Worm (Caenorhabditis elegans) whole organism, young adult: ENCODE results near the gene F14H3.5.

Source experiments
- B0261.1 ChIP-seq: sonication (generic microtip); optimal IDR thresholded peaks from 2 replicates; lab custom pipeline; 2016; ENCODE audit warnings: mild to moderate bottlenecking, missing genetic modification characterization, moderate library complexity, missing compliant biosample characterization
- F22D6.2 ChIP-seq: sonication (generic microtip); optimal IDR thresholded peaks from 2 replicates; lab custom pipeline; 2016; ENCODE audit warnings: mild to moderate bottlenecking, missing genetic modification characterization, missing compliant biosample characterization
- F23B12.7 ChIP-seq: sonication (generic microtip); optimal IDR thresholded peaks from 2 replicates; lab custom pipeline; 2017; ENCODE audit warnings: missing genetic modification characterization, mild to moderate bottlenecking, missing compliant biosample characterization, antibody characterized with exemption, moderate library complexity; ENCODE audit not compliant: insufficient read depth
- F33H1.4 ChIP-seq: fragments of 200-800 bp; sonication (Bioruptor generic); IDR thresholded peaks from 2 replicates; pipeline ENCODE4 v1.3.6; 2022; ENCODE audit warnings: missing genetic modification reagents, missing genetic modification characterization, missing compliant biosample characterization
- F39B2.1 ChIP-seq: fragments of 200-800 bp; sonication (Bioruptor generic); IDR thresholded peaks from 2 replicates; pipeline ENCODE4 v1.3.6; 2022; ENCODE audit warnings: missing genetic modification reagents, missing genetic modification characterization, missing compliant biosample characterization
- F49E8.2 ChIP-seq: sonication (generic microtip); optimal IDR thresholded peaks from 3 replicates; lab custom pipeline; 2017; ENCODE audit warnings: missing genetic modification characterization, mild to moderate bottlenecking, missing compliant biosample characterization, antibody characterized with exemption, moderate library complexity; ENCODE audit not compliant: insufficient read depth
- F57A8.1 ChIP-seq: fragments of 200-800 bp; sonication (Bioruptor generic); optimal IDR thresholded peaks from 2 replicates; lab custom pipeline; 2018; ENCODE audit warnings: mild to moderate bottlenecking, missing genetic modification characterization, moderate library complexity, missing compliant biosample characterization
- F57C9.4 ChIP-seq: sonication (generic microtip); optimal IDR thresholded peaks from 2 replicates; lab custom pipeline; 2017; ENCODE audit warnings: mild to moderate bottlenecking, missing genetic modification characterization, missing compliant biosample characterization
- K11D2.4 ChIP-seq: fragments of 200-800 bp; sonication (Bioruptor generic); IDR thresholded peaks from 2 replicates; pipeline ENCODE4 v1.3.6; 2022; ENCODE audit warnings: missing genetic modification reagents, missing genetic modification characterization, missing compliant biosample characterization
- Y53F4B.3 ChIP-seq: fragments of 200-800 bp; sonication (Bioruptor generic); IDR thresholded peaks from 2 replicates; pipeline ENCODE4 v1.3.6; 2022; ENCODE audit warnings: missing genetic modification reagents, missing genetic modification characterization, missing compliant biosample characterization
- Y53G8AR.9 ChIP-seq: fragments of 200-800 bp; sonication (Bioruptor generic); conservative IDR thresholded peaks from 2 replicates; pipeline ENCODE4 v1.3.6; 2022; ENCODE audit warnings: missing genetic modification reagents, missing genetic modification characterization, missing compliant biosample characterization
- athp-1 ChIP-seq: sonication (generic microtip); optimal IDR thresholded peaks from 2 replicates; lab custom pipeline; 2017; ENCODE audit warnings: mild to moderate bottlenecking, missing genetic modification characterization, missing compliant biosample characterization
- attf-3 ChIP-seq: fragments of 200-800 bp; sonication (Bioruptor generic); conservative IDR thresholded peaks from 2 replicates; pipeline ENCODE4 v1.3.6; 2022; ENCODE audit warnings: missing genetic modification reagents, missing genetic modification characterization, missing compliant biosample characterization
- attf-5 ChIP-seq: fragments of 200-800 bp; sonication (Bioruptor generic); optimal IDR thresholded peaks from 2 replicates; lab custom pipeline; 2018; ENCODE audit warnings: mild to moderate bottlenecking, missing genetic modification characterization, missing compliant biosample characterization
- bed-1 ChIP-seq: fragments of 200-800 bp; sonication (Bioruptor generic); IDR thresholded peaks from 2 replicates; pipeline ENCODE4 v1.3.6; 2022; ENCODE audit warnings: missing genetic modification reagents, missing genetic modification characterization, missing compliant biosample characterization
- cebp-2 ChIP-seq: fragments of 200-800 bp; sonication (Bioruptor generic); IDR thresholded peaks from 2 replicates; pipeline ENCODE4 v1.3.6; 2022; ENCODE audit warnings: missing genetic modification characterization, missing compliant biosample characterization
- ceh-79 ChIP-seq: sonication (generic microtip); optimal IDR thresholded peaks from 2 replicates; lab custom pipeline; 2017; ENCODE audit warnings: mild to moderate bottlenecking, missing genetic modification characterization, missing compliant biosample characterization
- die-1 ChIP-seq: sonication (generic microtip); optimal IDR thresholded peaks from 2 replicates; lab custom pipeline; 2016; ENCODE audit warnings: missing genotype, mild to moderate bottlenecking, missing genetic modification characterization, missing compliant biosample characterization
- dox-1 ChIP-seq: fragments of 200-800 bp; sonication (Bioruptor generic); IDR thresholded peaks from 2 replicates; pipeline ENCODE4 v1.3.6; 2022; ENCODE audit warnings: missing genetic modification reagents, missing genetic modification characterization, missing compliant biosample characterization
- egrh-3 ChIP-seq: fragments of 200-800 bp; sonication (Bioruptor generic); IDR thresholded peaks from 2 replicates; pipeline ENCODE4 v1.3.6; 2022; ENCODE audit warnings: missing genetic modification reagents, missing genetic modification characterization, missing compliant biosample characterization
- ets-4 ChIP-seq: fragments of 200-800 bp; sonication (Bioruptor generic); optimal IDR thresholded peaks from 2 replicates; lab custom pipeline; 2018; ENCODE audit warnings: mild to moderate bottlenecking, missing genetic modification characterization, missing compliant biosample characterization
- gei-17 ChIP-seq: fragments of 200-800 bp; sonication (Bioruptor generic); optimal IDR thresholded peaks from 2 replicates; lab custom pipeline; 2018; ENCODE audit warnings: mild to moderate bottlenecking, missing genetic modification characterization, missing compliant biosample characterization
- hrde-1 ChIP-seq: sonication (generic microtip); optimal IDR thresholded peaks from 2 replicates; lab custom pipeline; 2016; ENCODE audit warnings: missing genetic modification characterization, mild to moderate bottlenecking, missing compliant biosample characterization, moderate library complexity, missing genotype, missing genetic modification reagents, borderline replicate concordance
- lag-1 ChIP-seq: fragments of 200-800 bp; sonication (Bioruptor generic); IDR thresholded peaks from 2 replicates; pipeline ENCODE4 v1.3.6; 2022; ENCODE audit warnings: missing genetic modification reagents, missing genetic modification characterization, missing compliant biosample characterization
- let-607 ChIP-seq, 2 experiments: fragments of 200-800 bp in 1 of 2; sonication (Bioruptor generic) in 1 of 2; sonication (generic microtip) in 1 of 2; optimal IDR thresholded peaks; 2 replicates each; lab custom pipeline; 2016 to 2018; ENCODE audit warnings: mild to moderate bottlenecking in 2 of 2, missing compliant biosample characterization in 2 of 2, missing genetic modification characterization in 2 of 2, moderate library complexity in 2 of 2, missing genotype in 1 of 2
- lsl-1 ChIP-seq: fragments of 200-800 bp; sonication (Bioruptor generic); optimal IDR thresholded peaks from 2 replicates; lab custom pipeline; 2018; ENCODE audit warnings: mild to moderate bottlenecking, missing genetic modification characterization, moderate library complexity, missing compliant biosample characterization
- madf-10 ChIP-seq: sonication (generic microtip); optimal IDR thresholded peaks from 2 replicates; lab custom pipeline; 2016; ENCODE audit warnings: mild to moderate bottlenecking, missing genetic modification characterization, missing compliant biosample characterization
- madf-3 ChIP-seq: fragments of 200-800 bp; sonication (Bioruptor generic); IDR thresholded peaks from 2 replicates; pipeline ENCODE4 v1.3.6; 2022; ENCODE audit warnings: missing genetic modification reagents, missing genetic modification characterization, missing compliant biosample characterization
- madf-6 ChIP-seq: fragments of 200-800 bp; sonication (Bioruptor generic); IDR thresholded peaks from 2 replicates; pipeline ENCODE4 v1.3.6; 2022; ENCODE audit warnings: missing genetic modification reagents, missing genetic modification characterization, missing compliant biosample characterization
- madf-8 ChIP-seq: fragments of 200-800 bp; sonication (Bioruptor generic); conservative IDR thresholded peaks from 2 replicates; pipeline ENCODE4 v1.3.6; 2022; ENCODE audit warnings: missing genetic modification reagents, missing genetic modification characterization, missing compliant biosample characterization
- mxl-1 ChIP-seq: sonication (generic microtip); optimal IDR thresholded peaks from 2 replicates; lab custom pipeline; 2016; ENCODE audit warnings: missing genetic modification characterization, missing compliant biosample characterization
- rpc-1 ChIP-seq, 2 experiments: fragments of 150-350 bp in 1 of 2; sonication (generic microtip) in 1 of 2; optimal IDR thresholded peaks; 2 replicates each; lab custom pipeline; 2014 to 2018; ENCODE audit warnings: missing biosample characterization in 1 of 2, missing genetic modification characterization in 1 of 2, missing genetic modification reagents in 1 of 2, missing genotype in 1 of 2
- sdz-38 ChIP-seq: sonication (generic microtip); optimal IDR thresholded peaks from 2 replicates; lab custom pipeline; 2016; ENCODE audit warnings: missing genotype, missing genetic modification characterization, missing compliant biosample characterization
- snpc-1.3 ChIP-seq: sonication (generic microtip); optimal IDR thresholded peaks from 2 replicates; lab custom pipeline; 2017; ENCODE audit warnings: missing genetic modification characterization, mild to moderate bottlenecking, missing compliant biosample characterization, antibody characterized with exemption, moderate library complexity, missing genotype, missing genetic modification reagents; ENCODE audit not compliant: insufficient read depth
- tlf-1 ChIP-seq: fragments of 200-800 bp; sonication (Bioruptor generic); optimal IDR thresholded peaks from 2 replicates; lab custom pipeline; 2018; ENCODE audit warnings: mild to moderate bottlenecking, missing genetic modification characterization, missing compliant biosample characterization
- unc-62 ChIP-seq: fragments of 150-350 bp; optimal IDR thresholded peaks from 2 replicates; lab custom pipeline; 2014; ENCODE audit warnings: missing biosample characterization, missing genetic modification reagents, missing genetic modification characterization
- xnd-1 ChIP-seq: sonication (generic microtip); optimal IDR thresholded peaks from 2 replicates; lab custom pipeline; 2016; ENCODE audit warnings: missing genotype, missing genetic modification reagents, missing genetic modification characterization, missing compliant biosample characterization
- zfh-2 ChIP-seq: fragments of 200-800 bp; sonication (Bioruptor generic); conservative IDR thresholded peaks from 2 replicates; pipeline ENCODE4 v1.3.6; 2022; ENCODE audit warnings: missing genetic modification reagents, missing genetic modification characterization, missing compliant biosample characterization
- zim-3 ChIP-seq: sonication (generic microtip); optimal IDR thresholded peaks from 2 replicates; lab custom pipeline; 2017; ENCODE audit warnings: mild to moderate bottlenecking, missing genetic modification characterization, moderate library complexity, missing compliant biosample characterization
- ztf-28 ChIP-seq: fragments of 200-800 bp; sonication (Bioruptor generic); IDR thresholded peaks from 2 replicates; pipeline ENCODE4 v1.3.6; 2022; ENCODE audit warnings: missing genetic modification reagents, missing genetic modification characterization, missing compliant biosample characterization
- ztf-3 ChIP-seq: fragments of 200-800 bp; sonication (Bioruptor generic); optimal IDR thresholded peaks from 2 replicates; lab custom pipeline; 2018; ENCODE audit warnings: mild to moderate bottlenecking, missing genetic modification characterization, missing compliant biosample characterization
- ztf-6 ChIP-seq: fragments of 200-800 bp; sonication (Bioruptor generic); IDR thresholded peaks from 2 replicates; pipeline ENCODE4 v1.3.6; 2022; ENCODE audit warnings: missing genetic modification reagents, missing genetic modification characterization, missing compliant biosample characterization

F14H3.5 gene

ce11 chrV:16016977-16017376, 39.9 kb downstream of the F14H3.5 start:
- TF ChIP-seq mxl-1: no peak
- no peak for TF ChIP-seq F49E8.2
- TF ChIP-seq lag-1 (GFP tag; lab: Robert Waterston, UW): no peak
- TF ChIP-seq rpc-1 (optimal IDR thresholded peaks at IDR 0.05; lab: Kevin White, UChicago): no peak
- no peak for TF ChIP-seq rpc-1 (tag; optimal IDR thresholded peaks at IDR 0.05; lab: Kevin White, UChicago)
- TF ChIP-seq zim-3 (tag; lab: Kevin White, UChicago): no peak
- TF ChIP-seq F22D6.2 (tag; lab: Kevin White, UChicago): no peak
- no peak for TF ChIP-seq Y53F4B.3 (GFP tag; lab: Robert Waterston, UW)
- TF ChIP-seq lsl-1 (GFP tag; lab: Kevin White, UChicago): no peak
- TF ChIP-seq Y53G8AR.9 (GFP tag; lab: Robert Waterston, UW): no peak
- TF ChIP-seq F23B12.7 (tag; lab: Kevin White, UChicago): no peak
- TF ChIP-seq snpc-1.3 (tag; lab: Kevin White, UChicago): no peak
- TF ChIP-seq K11D2.4 (GFP tag; lab: Robert Waterston, UW): no peak
- no peak for TF ChIP-seq unc-62 (GFP tag; lab: Kevin White, UChicago)
- no peak for TF ChIP-seq egrh-3 (GFP tag; lab: Robert Waterston, UW)

- TF ChIP-seq madf-3 (GFP tag; lab: Robert Waterston, UW) (no peak), zim-3 (tag; lab: Kevin White, UChicago) (no peak), ztf-28 (GFP tag; lab: Robert Waterston, UW) (no peak), madf-8 (no peak), F22D6.2 (tag; lab: Kevin White, UChicago) (no peak), cebp-2 (GFP tag; lab: Robert Waterston, UW) (no peak), hrde-1 (no peak), F33H1.4 (no peak), B0261.1 (tag; lab: Kevin White, UChicago) (no peak), madf-10 (tag; lab: Kevin White, UChicago) (no peak), F57A8.1 (GFP tag; lab: Kevin White, UChicago) (no peak), sdz-38 (tag; lab: Kevin White, UChicago) (no peak), bed-1 (GFP tag; lab: Robert Waterston, UW) (no peak), Y53G8AR.9 (GFP tag; lab: Robert Waterston, UW) (no peak)
- TF ChIP-seq, all 124 proteins: peak for 0
Measured at ce11 chrV:16015652-16016051, 41.2 kb downstream of the F14H3.5 start, which contains the start of gene str-232. Gene str-232, minus strand, starts transcription at chrV:16015752.

- TF ChIP-seq F57C9.4 (no peak), gei-17 (GFP tag; lab: Kevin White, UChicago) (no peak), zfh-2 (no peak), attf-3 (GFP tag; lab: Robert Waterston, UW) (no peak), ets-4 (GFP tag; lab: Kevin White, UChicago) (no peak), madf-6 (GFP tag; lab: Robert Waterston, UW) (no peak), F39B2.1 (no peak), let-607 (tag; optimal IDR thresholded peaks at IDR 0.05; lab: Kevin White, UChicago) (no peak), athp-1 (tag; lab: Kevin White, UChicago) (no peak), ztf-3 (no peak), die-1 (tag; lab: Kevin White, UChicago) (no peak), attf-5 (no peak), xnd-1 (tag; lab: Kevin White, UChicago) (no peak), K11D2.4 (GFP tag; lab: Robert Waterston, UW) (no peak), ceh-79 (tag; lab: Kevin White, UChicago) (no peak), tlf-1 (GFP tag; lab: Kevin White, UChicago) (no peak), ztf-6 (GFP tag; lab: Robert Waterston, UW) (no peak), dox-1 (no peak)
Measured at ce11 chrV:16009564-16009963, 47.3 kb downstream of the F14H3.5 start, which contains the start of gene str-233. Gene str-233, minus strand, starts transcription at chrV:16009664.
